Fruit fly (Drosophila melanogaster) whole organism, embryonic: Measurements from ENCODE around the gene CG13842.

Experiments
- CG10431 ChIP-seq: fragments of 200-800 bp; sonication (Bioruptor generic); optimal IDR thresholded peaks from 3 replicates; lab custom pipeline; 2018; ENCODE audit warnings: missing biosample characterization, mild to moderate bottlenecking, missing genetic modification characterization
- CG11695 ChIP-seq: fragments of 200-800 bp; sonication (Bioruptor generic); IDR thresholded peaks from 3 replicates; pipeline ENCODE4 v1.3.6; 2022; ENCODE audit warnings: missing biosample characterization, missing genetic modification characterization
- CG12219 ChIP-seq: fragments of 200-800 bp; sonication (Bioruptor generic); optimal IDR thresholded peaks from 3 replicates; lab custom pipeline; 2018; ENCODE audit warnings: missing biosample characterization, mild to moderate bottlenecking, missing genetic modification characterization
- CG12391 ChIP-seq: fragments of 200-800 bp; sonication (Bioruptor generic); optimal IDR thresholded peaks from 3 replicates; lab custom pipeline; 2018; ENCODE audit warnings: missing biosample characterization, mild to moderate bottlenecking, missing genetic modification characterization, moderate library complexity
- CG13624 ChIP-seq: fragments of 200-800 bp; sonication (Bioruptor generic); optimal IDR thresholded peaks from 2 replicates; lab custom pipeline; 2016; ENCODE audit warnings: missing biosample characterization, missing genetic modification characterization
- CG14441 ChIP-seq: fragments of 200-800 bp; sonication (Bioruptor generic); IDR thresholded peaks from 2 replicates; pipeline ENCODE4 v1.3.6; 2022; ENCODE audit warnings: missing biosample characterization, missing genetic modification characterization
- CG14965 ChIP-seq: fragments of 200-800 bp; sonication (Bioruptor generic); optimal IDR thresholded peaks from 2 replicates; lab custom pipeline; 2016; ENCODE audit warnings: missing biosample characterization, missing genetic modification characterization, borderline replicate concordance
- CG1603 ChIP-seq: fragments of 200-800 bp; sonication (Bioruptor generic); optimal IDR thresholded peaks from 2 replicates; lab custom pipeline; 2019; ENCODE audit warnings: missing biosample characterization, mild to moderate bottlenecking, missing genetic modification characterization, moderate library complexity
- CG1647 ChIP-seq: fragments of 200-800 bp; sonication (Bioruptor generic); optimal IDR thresholded peaks from 3 replicates; lab custom pipeline; 2016; ENCODE audit warnings: missing biosample characterization, missing genetic modification characterization
- CG16779 ChIP-seq: fragments of 200-800 bp; sonication (Bioruptor generic); IDR thresholded peaks from 2 replicates; pipeline ENCODE4 v1.3.6; 2022; ENCODE audit warnings: missing biosample characterization, missing genetic modification characterization
- CG30403 ChIP-seq: fragments of 200-800 bp; sonication (Bioruptor generic); optimal IDR thresholded peaks from 3 replicates; lab custom pipeline; 2016; ENCODE audit warnings: missing biosample characterization, missing genetic modification characterization
- CG32772 ChIP-seq: fragments of 200-800 bp; sonication (Bioruptor generic); IDR thresholded peaks from 2 replicates; pipeline ENCODE4 v1.3.6; 2022; ENCODE audit warnings: missing biosample characterization, missing genetic modification characterization
- CG34224 ChIP-seq: fragments of 200-800 bp; sonication (Bioruptor generic); IDR thresholded peaks from 3 replicates; pipeline ENCODE4 v1.3.6; 2022; ENCODE audit warnings: missing biosample characterization, missing genetic modification characterization; ENCODE audit not compliant: partially characterized antibody
- CG43689 ChIP-seq: fragments of 200-800 bp; sonication (Bioruptor generic); IDR thresholded peaks from 2 replicates; pipeline ENCODE4 v1.3.6; 2022; ENCODE audit warnings: missing biosample characterization, missing genetic modification characterization
- CG7357 ChIP-seq: fragments of 200-800 bp; sonication (Bioruptor generic); IDR thresholded peaks from 3 replicates; pipeline ENCODE4 v1.3.6; 2022; ENCODE audit warnings: missing biosample characterization, missing genetic modification characterization
- CG7963 ChIP-seq: fragments of 200-800 bp; sonication (Bioruptor generic); IDR thresholded peaks from 3 replicates; pipeline ENCODE4 v1.3.6; 2022; ENCODE audit warnings: missing biosample characterization, missing genetic modification characterization; ENCODE audit not compliant: partially characterized antibody
- CG8944 ChIP-seq: fragments of 200-800 bp; sonication (Bioruptor generic); optimal IDR thresholded peaks from 3 replicates; lab custom pipeline; 2016; ENCODE audit warnings: missing biosample characterization, missing genetic modification characterization
- CG9215 ChIP-seq: fragments of 200-800 bp; sonication (Bioruptor generic); IDR thresholded peaks from 2 replicates; pipeline ENCODE4 v1.3.6; 2022; ENCODE audit warnings: missing biosample characterization, missing genetic modification characterization
- CG9727 ChIP-seq: fragments of 200-800 bp; sonication (Bioruptor generic); optimal IDR thresholded peaks from 3 replicates; lab custom pipeline; 2017; ENCODE audit warnings: missing biosample characterization, mild to moderate bottlenecking, missing genetic modification characterization
- CkIIα-i1 ChIP-seq: fragments of 200-800 bp; sonication (Bioruptor generic); IDR thresholded peaks from 2 replicates; pipeline ENCODE4 v1.3.6; 2022; ENCODE audit warnings: missing biosample characterization, missing genetic modification characterization
- D19A ChIP-seq: fragments of 200-800 bp; optimal IDR thresholded peaks from 3 replicates; lab custom pipeline; 2019; ENCODE audit warnings: missing biosample characterization, mild to moderate bottlenecking, missing genetic modification characterization, moderate library complexity
- Dll ChIP-seq: fragments of 200-800 bp; sonication (Bioruptor generic); IDR thresholded peaks from 4 replicates; pipeline ENCODE4 v1.3.6; 2022; ENCODE audit warnings: missing biosample characterization, missing genetic modification characterization; ENCODE audit not compliant: partially characterized antibody
- Ets65A ChIP-seq: fragments of 200-800 bp; sonication (Bioruptor generic); peaks from one replicate; lab custom pipeline; 2016; ENCODE audit warnings: missing biosample characterization, missing genetic modification characterization
- HHEX ChIP-seq: fragments of 200-800 bp; sonication (Bioruptor generic); optimal IDR thresholded peaks from 3 replicates; lab custom pipeline; 2017; ENCODE audit warnings: missing biosample characterization, mild to moderate bottlenecking, missing genetic modification characterization, missing genetic modification reagents
- HmgZ ChIP-seq: fragments of 200-800 bp; sonication (Bioruptor generic); optimal IDR thresholded peaks from 2 replicates; lab custom pipeline; 2018; ENCODE audit warnings: missing biosample characterization, mild to moderate bottlenecking, missing genetic modification characterization
- Hr3 ChIP-seq: fragments of 200-800 bp; sonication (Bioruptor generic); optimal IDR thresholded peaks from 3 replicates; lab custom pipeline; 2016; ENCODE audit warnings: missing biosample characterization, missing genetic modification characterization
- Hr39 ChIP-seq: fragments of >200 bp; optimal IDR thresholded peaks from 2 replicates; lab custom pipeline; 2017
- Jarid2 ChIP-seq: fragments of 200-800 bp; sonication (Bioruptor generic); optimal IDR thresholded peaks from 3 replicates; lab custom pipeline; 2017; ENCODE audit warnings: mild to moderate bottlenecking, missing biosample characterization, missing genetic modification reagents, missing genetic modification characterization
- Lpt ChIP-seq: fragments of >200 bp; optimal IDR thresholded peaks from 2 replicates; lab custom pipeline; 2018; ENCODE audit warnings: missing biosample characterization, missing genetic modification characterization
- MBD-R2 ChIP-seq: fragments of 200-800 bp; sonication (Bioruptor generic); IDR thresholded peaks from 2 replicates; pipeline ENCODE4 v1.3.6; 2022; ENCODE audit warnings: missing biosample characterization, missing genetic modification characterization
- Nf-YA ChIP-seq: fragments of 200-800 bp; sonication (Bioruptor generic); IDR thresholded peaks from 2 replicates; pipeline ENCODE4 v1.3.6; 2022; ENCODE audit warnings: missing biosample characterization, missing genetic modification characterization
- Sox100B ChIP-seq: fragments of 200-800 bp; sonication (Bioruptor generic); optimal IDR thresholded peaks from 3 replicates; lab custom pipeline; 2018; ENCODE audit warnings: missing biosample characterization, mild to moderate bottlenecking, missing genetic modification characterization
- Taf1 ChIP-seq: fragments of 200-800 bp; sonication (Bioruptor generic); IDR thresholded peaks from 2 replicates; pipeline ENCODE4 v1.3.6; 2022; ENCODE audit warnings: missing biosample characterization, missing genetic modification characterization
- Vsx1 ChIP-seq: fragments of 200-800 bp; sonication (Bioruptor generic); optimal IDR thresholded peaks from 2 replicates; lab custom pipeline; 2017; ENCODE audit warnings: missing biosample characterization, mild to moderate bottlenecking, missing genetic modification characterization, missing genetic modification reagents
- ara ChIP-seq: fragments of 200-800 bp; sonication (Bioruptor generic); IDR thresholded peaks from 2 replicates; pipeline ENCODE4 v1.3.6; 2022; ENCODE audit warnings: missing biosample characterization, missing genetic modification characterization
- ase ChIP-seq: fragments of 200-800 bp; sonication (Bioruptor generic); IDR thresholded peaks from 3 replicates; pipeline ENCODE4 v1.3.6; 2022; ENCODE audit warnings: missing biosample characterization, missing genetic modification characterization
- cg ChIP-seq: fragments of 200-800 bp; sonication (Bioruptor generic); optimal IDR thresholded peaks from 3 replicates; lab custom pipeline; 2019; ENCODE audit warnings: missing biosample characterization, mild to moderate bottlenecking, missing genetic modification characterization, moderate library complexity
- chn ChIP-seq: fragments of 200-800 bp; sonication (Bioruptor generic); optimal IDR thresholded peaks from 2 replicates; lab custom pipeline; 2016; ENCODE audit warnings: missing biosample characterization, missing genetic modification characterization
- dmrt99B ChIP-seq: fragments of 200-800 bp; sonication (Bioruptor generic); optimal IDR thresholded peaks from 2 replicates; lab custom pipeline; 2018; ENCODE audit warnings: missing biosample characterization, mild to moderate bottlenecking, missing genetic modification characterization, moderate library complexity
- fru ChIP-seq: fragments of >200 bp; optimal IDR thresholded peaks from 2 replicates; lab custom pipeline; 2017
- inv ChIP-seq: fragments of 200-800 bp; sonication (Bioruptor generic); IDR thresholded peaks from 2 replicates; pipeline ENCODE4 v1.3.6; 2022; ENCODE audit warnings: missing biosample characterization, missing genetic modification characterization; ENCODE audit not compliant: partially characterized antibody
- kay ChIP-seq: fragments of 200-800 bp; sonication (Bioruptor generic); optimal IDR thresholded peaks from 2 replicates; lab custom pipeline; 2016; ENCODE audit warnings: missing biosample characterization, missing genetic modification characterization
- lab ChIP-seq: fragments of 200-800 bp; sonication (Bioruptor generic); optimal IDR thresholded peaks from 3 replicates; lab custom pipeline; 2017; ENCODE audit warnings: missing biosample characterization, missing genetic modification characterization, mild to moderate bottlenecking, moderate library complexity, missing genetic modification reagents
- lmd ChIP-seq: fragments of 200-800 bp; sonication (Bioruptor generic); IDR thresholded peaks from 2 replicates; pipeline ENCODE4 v1.3.6; 2022; ENCODE audit warnings: missing biosample characterization, missing genetic modification characterization
- row ChIP-seq: fragments of 200-800 bp; sonication (Bioruptor generic); IDR thresholded peaks from 3 replicates; pipeline ENCODE4 v1.3.6; 2022; ENCODE audit warnings: missing biosample characterization, missing genetic modification characterization
- sc ChIP-seq, 3 experiments: fragments of >200 bp in 2 of 3; fragments of 200-800 bp in 1 of 3; sonication (Bioruptor generic) in 1 of 3; optimal IDR thresholded peaks; 2 replicates in 2 of 3; 3 replicates in 1 of 3; lab custom pipeline; 2017; ENCODE audit warnings: mild to moderate bottlenecking in 1 of 3, missing biosample characterization in 1 of 3, missing genetic modification characterization in 1 of 3, missing genetic modification reagents in 1 of 3
- shn ChIP-seq: fragments of 200-800 bp; sonication (Bioruptor generic); optimal IDR thresholded peaks from 3 replicates; lab custom pipeline; 2016; ENCODE audit warnings: missing biosample characterization, missing genetic modification characterization
- trem ChIP-seq: fragments of 200-800 bp; optimal IDR thresholded peaks from 3 replicates; lab custom pipeline; 2019; ENCODE audit warnings: missing biosample characterization, mild to moderate bottlenecking, missing genetic modification characterization, moderate library complexity
- unc-4 ChIP-seq: fragments of 200-800 bp; sonication (Bioruptor generic); IDR thresholded peaks from 2 replicates; pipeline ENCODE4 v1.3.6; 2022; ENCODE audit warnings: missing biosample characterization, missing genetic modification characterization; ENCODE audit not compliant: partially characterized antibody
- wor ChIP-seq: fragments of 200-800 bp; sonication (Bioruptor generic); IDR thresholded peaks from 2 replicates; pipeline ENCODE4 v1.3.6; 2022; ENCODE audit warnings: missing biosample characterization, missing genetic modification characterization

The CG13842 gene

DNA sequence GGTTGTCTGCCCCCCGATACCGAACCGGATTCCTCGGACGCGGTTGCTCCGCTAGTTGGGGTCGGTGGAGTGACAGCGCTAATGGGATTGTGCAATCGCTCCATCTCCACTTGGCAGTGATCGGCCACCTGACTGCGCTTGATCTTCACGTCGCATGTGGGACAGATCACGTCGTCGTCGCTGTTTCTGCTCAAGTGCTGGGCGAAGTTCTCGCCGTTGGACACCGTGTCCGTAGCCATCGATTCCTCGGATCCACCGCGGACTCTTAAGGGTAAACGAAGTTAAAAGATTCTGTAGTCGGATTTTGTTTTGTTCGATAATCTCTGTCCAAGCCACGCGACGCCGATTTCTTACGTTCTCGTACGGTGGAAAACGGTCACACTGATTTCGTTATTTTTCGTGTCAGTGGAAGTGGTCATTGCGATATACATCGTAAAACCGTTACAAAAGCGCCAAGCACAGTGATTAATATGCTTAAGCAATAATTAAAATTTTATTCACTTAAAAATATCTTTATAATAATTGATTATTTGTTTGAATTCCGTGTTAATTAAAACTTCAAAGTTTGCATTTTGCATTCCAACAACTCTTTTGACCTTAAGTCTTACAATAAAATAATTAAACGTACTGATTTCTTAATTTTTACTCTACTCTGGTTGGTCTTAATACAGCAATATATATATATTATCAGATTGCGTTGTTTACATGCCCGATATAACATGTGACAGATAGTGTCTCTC, 19.1 kb upstream of the CG13842 start, which contains the start of gene RNF220 (continued):
- no peak for TF ChIP-seq CG1647 (GFP tag; lab: Kevin White, UChicago)
- peak; percentile 77 for TF ChIP-seq Dll
- peak; percentile 45 for TF ChIP-seq MBD-R2 (GFP tag; lab: Robert Waterston, UW)
- TF ChIP-seq CG8944: no peak
- peak; percentile 8 for TF ChIP-seq trem
- no peak for TF ChIP-seq Vsx1
- TF ChIP-seq wor (GFP tag; lab: Robert Waterston, UW): no peak
- TF ChIP-seq Ets65A (GFP tag; lab: Kevin White, UChicago): peak; percentile 67
- TF ChIP-seq Taf1 (GFP tag; lab: Robert Waterston, UW): no peak
- no peak for TF ChIP-seq CG43689 (GFP tag; lab: Robert Waterston, UW)
- peak; percentile 50 for TF ChIP-seq unc-4
- TF ChIP-seq lab: no peak
- no peak for TF ChIP-seq Hr3
- TF ChIP-seq CG9727 (GFP tag; lab: Kevin White, UChicago): peak; percentile 50
- no peak for TF ChIP-seq Hr39 (lab: Kevin White, UChicago)
- TF ChIP-seq CG14441 (GFP tag; lab: Robert Waterston, UW): 0 out of 2 replicates have a peak, but pooled peaks have one; percentile 4
- TF ChIP-seq CG12391 (tag; lab: Kevin White, UChicago): no peak
- no peak for TF ChIP-seq CG11695
- TF ChIP-seq ase (GFP tag; lab: Robert Waterston, UW): no peak
- no peak for TF ChIP-seq CG16779 (GFP tag; lab: Robert Waterston, UW)
- peak; percentile 13 for TF ChIP-seq dmrt99B (tag; lab: Kevin White, UChicago)
- TF ChIP-seq Nf-YA (GFP tag; lab: Robert Waterston, UW): no peak
- TF ChIP-seq chn (GFP tag; lab: Kevin White, UChicago): no peak
- TF ChIP-seq CG7357 (GFP tag; lab: Robert Waterston, UW): no peak
- TF ChIP-seq CG12219 (GFP tag; lab: Kevin White, UChicago): no peak
- no peak for TF ChIP-seq HmgZ (tag; lab: Kevin White, UChicago)
- no peak for TF ChIP-seq sc (optimal IDR thresholded peaks at IDR 0.05; lab: Kevin White, UChicago)
- TF ChIP-seq sc (GFP tag; optimal IDR thresholded peaks at IDR 0.05; lab: Kevin White, UChicago): no peak
- TF ChIP-seq CG34224 (GFP tag; lab: Robert Waterston, UW): peak; percentile 54; the same call in 1 of the 3 replicates
- no peak for TF ChIP-seq Jarid2 (GFP tag; lab: Kevin White, UChicago)
- no peak for TF ChIP-seq fru (lab: Kevin White, UChicago)
- 0 out of 2 replicates have a peak, but pooled peaks have one; percentile 23 for TF ChIP-seq CG9215
- no peak for TF ChIP-seq CkIIα-i1 (GFP tag; lab: Robert Waterston, UW)
- TF ChIP-seq CG30403: peak; percentile 54
- TF ChIP-seq kay (GFP tag; lab: Kevin White, UChicago): no peak
- TF ChIP-seq lmd: no peak
- TF ChIP-seq CG32772 (GFP tag; lab: Robert Waterston, UW): no peak
- TF ChIP-seq CG14965 (GFP tag; lab: Kevin White, UChicago): no peak
- TF ChIP-seq CG13624: no peak
- TF ChIP-seq ara (GFP tag; lab: Robert Waterston, UW): no peak
- peak; percentile 61; the same call in 2 of the 3 replicates for TF ChIP-seq CG7963 (GFP tag; lab: Robert Waterston, UW)
- no peak for TF ChIP-seq cg (GFP tag; lab: Kevin White, UChicago)
- no peak; the same call in none of the 3 replicates for TF ChIP-seq row
- TF ChIP-seq shn (GFP tag; lab: Kevin White, UChicago): no peak
- peak; percentile 48; the same call in 1 of the 2 replicates for TF ChIP-seq inv (GFP tag; lab: Robert Waterston, UW)
- peak; percentile 41 for TF ChIP-seq CG1603 (tag; lab: Kevin White, UChicago)
- no peak for TF ChIP-seq CG10431 (GFP tag; lab: Kevin White, UChicago)
- no peak for TF ChIP-seq HHEX (GFP tag; lab: Kevin White, UChicago)
- TF ChIP-seq D19A (tag; lab: Kevin White, UChicago): peak; percentile 1
- no peak for TF ChIP-seq Lpt
- TF ChIP-seq Sox100B: peak; percentile 40
